Worm (Caenorhabditis elegans): Measurements from ENCODE around the gene C24B9.3.

DNA sequence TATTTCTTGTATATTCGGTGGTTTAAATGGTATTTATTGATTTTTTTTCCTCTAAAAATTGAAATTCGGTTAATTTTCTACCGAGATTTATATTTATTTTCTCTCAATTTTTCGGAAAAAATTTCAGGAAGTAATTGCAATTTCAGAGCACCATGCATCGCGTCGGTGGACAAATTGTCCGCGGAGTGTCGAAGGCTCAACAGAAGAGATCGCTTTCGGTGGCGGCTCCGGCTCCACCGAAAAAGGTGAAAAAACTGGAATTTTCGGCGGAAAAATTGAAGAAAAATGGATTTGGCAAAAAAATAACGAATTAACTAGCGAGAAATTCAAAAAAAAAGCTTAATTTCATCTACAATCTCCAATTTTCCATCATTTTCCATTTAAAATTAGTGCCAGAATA, 12.6 kb downstream of the C24B9.3 start, which contains the start of gene nuo-5:
- no peak for TF ChIP-seq unc-86 (tag; optimal IDR thresholded peaks at IDR 0.05)
- no peak for TF ChIP-seq rnt-1 (tag; optimal IDR thresholded peaks at IDR 0.05)
- no peak for TF ChIP-seq hlh-15 (tag; optimal IDR thresholded peaks at IDR 0.05)
- TF ChIP-seq pha-4 (tag; optimal IDR thresholded peaks at IDR 0.05), result no peak

All from whole organism, late embryonic.